Fruit fly (Drosophila melanogaster) whole organism, embryonic: ENCODE measurements around the gene Tsc1.
A peak's percentile ranks its signal among the peaks of the same experiment; 100 is the strongest.

Source experiments
- Abd-B ChIP-seq: fragments of 200-800 bp; sonication (Bioruptor generic); optimal IDR thresholded peaks from 2 replicates; lab custom pipeline; 2018; ENCODE audit warnings: missing biosample characterization, mild to moderate bottlenecking, missing genetic modification characterization, moderate library complexity
- CG10274 ChIP-seq: fragments of 200-800 bp; sonication (Bioruptor generic); optimal IDR thresholded peaks from 3 replicates; lab custom pipeline; 2017; ENCODE audit warnings: missing biosample characterization, mild to moderate bottlenecking, missing genetic modification characterization
- CG10431 ChIP-seq: fragments of 200-800 bp; sonication (Bioruptor generic); optimal IDR thresholded peaks from 3 replicates; lab custom pipeline; 2018; ENCODE audit warnings: missing biosample characterization, mild to moderate bottlenecking, missing genetic modification characterization
- CG12155 ChIP-seq: fragments of 200-800 bp; sonication (Bioruptor generic); optimal IDR thresholded peaks from 3 replicates; lab custom pipeline; 2016; ENCODE audit warnings: missing biosample characterization, missing genetic modification characterization
- CG12659 ChIP-seq: fragments of 200-800 bp; sonication (Bioruptor generic); optimal IDR thresholded peaks from 3 replicates; lab custom pipeline; 2017; ENCODE audit warnings: mild to moderate bottlenecking, missing biosample characterization, missing genetic modification reagents, missing genetic modification characterization
- CG12744 ChIP-seq: fragments of 200-800 bp; sonication (Bioruptor generic); optimal IDR thresholded peaks from 2 replicates; lab custom pipeline; 2016; ENCODE audit warnings: missing biosample characterization, missing genetic modification characterization
- CG13123 ChIP-seq: fragments of 200-800 bp; sonication (Bioruptor generic); optimal IDR thresholded peaks from 2 replicates; lab custom pipeline; 2016; ENCODE audit warnings: missing biosample characterization, missing genetic modification characterization
- CG14710 ChIP-seq: fragments of 200-800 bp; sonication (Bioruptor generic); optimal IDR thresholded peaks from 3 replicates; lab custom pipeline; 2019; ENCODE audit warnings: missing biosample characterization, mild to moderate bottlenecking, missing genetic modification characterization, moderate library complexity
- CG15269 ChIP-seq: fragments of 200-800 bp; sonication (Bioruptor generic); optimal IDR thresholded peaks from 2 replicates; lab custom pipeline; 2018; ENCODE audit warnings: missing biosample characterization, mild to moderate bottlenecking, missing genetic modification characterization, moderate library complexity
- CG18599 ChIP-seq: fragments of 200-800 bp; sonication (Bioruptor generic); optimal IDR thresholded peaks from 3 replicates; lab custom pipeline; 2017; ENCODE audit warnings: missing biosample characterization, missing genetic modification characterization, mild to moderate bottlenecking, moderate library complexity, missing genetic modification reagents
- CG2199 ChIP-seq: fragments of 200-800 bp; sonication (Bioruptor generic); IDR thresholded peaks from 3 replicates; pipeline ENCODE4 v1.3.6; 2022; ENCODE audit warnings: missing biosample characterization, missing genetic modification characterization
- CG31224 ChIP-seq: fragments of 200-800 bp; sonication (Bioruptor generic); IDR thresholded peaks from 2 replicates; pipeline ENCODE4 v1.3.6; 2022; ENCODE audit warnings: missing biosample characterization, missing genetic modification characterization
- CG32532 ChIP-seq: fragments of 200-800 bp; sonication (Bioruptor generic); IDR thresholded peaks from 2 replicates; pipeline ENCODE4 v1.3.6; 2022; ENCODE audit warnings: missing biosample characterization, missing genetic modification characterization
- CG6765 ChIP-seq: fragments of 200-800 bp; sonication (Bioruptor generic); optimal IDR thresholded peaks from 3 replicates; lab custom pipeline; 2017; ENCODE audit warnings: missing biosample characterization, mild to moderate bottlenecking, missing genetic modification characterization
- CG6854 ChIP-seq: fragments of 200-800 bp; sonication (Bioruptor generic); optimal IDR thresholded peaks from 3 replicates; lab custom pipeline; 2017; ENCODE audit warnings: missing biosample characterization, mild to moderate bottlenecking, missing genetic modification characterization
- CG8089 ChIP-seq: fragments of 200-800 bp; sonication (Bioruptor generic); optimal IDR thresholded peaks from 3 replicates; lab custom pipeline; 2016; ENCODE audit warnings: missing biosample characterization, missing genetic modification characterization
- D19A ChIP-seq: fragments of 200-800 bp; optimal IDR thresholded peaks from 3 replicates; lab custom pipeline; 2019; ENCODE audit warnings: missing biosample characterization, mild to moderate bottlenecking, missing genetic modification characterization, moderate library complexity
- Dp ChIP-seq: fragments of 200-800 bp; sonication (Bioruptor generic); optimal IDR thresholded peaks from 2 replicates; lab custom pipeline; 2018; ENCODE audit warnings: missing biosample characterization, mild to moderate bottlenecking, missing genetic modification characterization, moderate library complexity
- Ets97D ChIP-seq: fragments of 200-800 bp; sonication (Bioruptor generic); optimal IDR thresholded peaks from 3 replicates; lab custom pipeline; 2016; ENCODE audit warnings: missing biosample characterization, missing genetic modification characterization
- Gsc ChIP-seq: fragments of 200-800 bp; sonication (Bioruptor generic); IDR thresholded peaks from 2 replicates; pipeline ENCODE4 v1.3.6; 2022; ENCODE audit warnings: missing biosample characterization, missing genetic modification characterization
- HLH3B ChIP-seq: fragments of 200-800 bp; sonication (Bioruptor generic); IDR thresholded peaks from 2 replicates; pipeline ENCODE4 v1.3.6; 2022; ENCODE audit warnings: missing biosample characterization, missing genetic modification characterization
- Hr51 ChIP-seq, 2 experiments: fragments of 200-800 bp; sonication (Bioruptor generic); optimal IDR thresholded peaks; 2 replicates in 1 of 2; 3 replicates in 1 of 2; lab custom pipeline; 2016 to 2018; ENCODE audit warnings: missing biosample characterization in 2 of 2, missing genetic modification characterization in 2 of 2, mild to moderate bottlenecking in 1 of 2, moderate library complexity in 1 of 2
- Hsf ChIP-seq: fragments of 200-800 bp; sonication (Bioruptor generic); optimal IDR thresholded peaks from 3 replicates; lab custom pipeline; 2016; ENCODE audit warnings: missing biosample characterization, missing genetic modification characterization
- Lhr ChIP-seq: fragments of 200-800 bp; sonication (Bioruptor generic); optimal IDR thresholded peaks from 3 replicates; lab custom pipeline; 2017; ENCODE audit warnings: mild to moderate bottlenecking, missing biosample characterization, missing genetic modification reagents, missing genetic modification characterization
- Nf-YA ChIP-seq: fragments of 200-800 bp; sonication (Bioruptor generic); IDR thresholded peaks from 2 replicates; pipeline ENCODE4 v1.3.6; 2022; ENCODE audit warnings: missing biosample characterization, missing genetic modification characterization
- Nf-YC ChIP-seq: fragments of 200-800 bp; optimal IDR thresholded peaks from 3 replicates; lab custom pipeline; 2019; ENCODE audit warnings: missing biosample characterization, mild to moderate bottlenecking, missing genetic modification characterization, moderate library complexity
- Oli ChIP-seq: fragments of 200-800 bp; sonication (Bioruptor generic); optimal IDR thresholded peaks from 2 replicates; lab custom pipeline; 2018; ENCODE audit warnings: missing biosample characterization, mild to moderate bottlenecking, missing genetic modification characterization, moderate library complexity
- PHDP ChIP-seq: fragments of 200-800 bp; sonication (Bioruptor generic); optimal IDR thresholded peaks from 3 replicates; lab custom pipeline; 2018; ENCODE audit warnings: missing biosample characterization, mild to moderate bottlenecking, missing genetic modification characterization, moderate library complexity
- Poxn ChIP-seq: fragments of 200-800 bp; sonication (Bioruptor generic); IDR thresholded peaks from 2 replicates; pipeline ENCODE4 v1.3.6; 2022; ENCODE audit warnings: missing biosample characterization, missing genetic modification characterization
- Xrp1 ChIP-seq: fragments of 200-800 bp; sonication (Bioruptor generic); IDR thresholded peaks from 2 replicates; pipeline ENCODE4 v1.3.6; 2022; ENCODE audit warnings: missing biosample characterization, missing genetic modification characterization
- ap ChIP-seq: fragments of 200-800 bp; sonication (Bioruptor generic); IDR thresholded peaks from 2 replicates; pipeline ENCODE4 v1.3.6; 2022; ENCODE audit warnings: missing biosample characterization, missing genetic modification characterization
- bsh ChIP-seq, 2 experiments: fragments of 200-800 bp; sonication (Bioruptor generic); optimal IDR thresholded peaks; 2 replicates each; lab custom pipeline; 2017 to 2018; ENCODE audit warnings: mild to moderate bottlenecking in 2 of 2, missing biosample characterization in 2 of 2, missing genetic modification characterization in 2 of 2, moderate library complexity in 1 of 2
- danr ChIP-seq: fragments of 200-800 bp; sonication (Bioruptor generic); IDR thresholded peaks from 2 replicates; pipeline ENCODE4 v1.3.6; 2022; ENCODE audit warnings: missing biosample characterization, missing genetic modification characterization
- dmrt11E ChIP-seq: fragments of 200-800 bp; sonication (Bioruptor generic); optimal IDR thresholded peaks from 3 replicates; lab custom pipeline; 2018; ENCODE audit warnings: missing biosample characterization, mild to moderate bottlenecking, missing genetic modification characterization, moderate library complexity
- esg ChIP-seq: fragments of 200-800 bp; sonication (Bioruptor generic); conservative IDR thresholded peaks from 2 replicates; pipeline ENCODE4 v1.3.6; 2022; ENCODE audit warnings: missing biosample characterization, missing genetic modification characterization
- exex ChIP-seq: fragments of 200-800 bp; sonication (Bioruptor generic); optimal IDR thresholded peaks from 4 replicates; lab custom pipeline; 2018; ENCODE audit warnings: missing biosample characterization, mild to moderate bottlenecking, missing genetic modification characterization, moderate library complexity
- ftz-f1 ChIP-seq: fragments of 200-800 bp; sonication (Bioruptor generic); optimal IDR thresholded peaks from 2 replicates; lab custom pipeline; 2016; ENCODE audit warnings: missing biosample characterization, missing genetic modification characterization
- gfzf ChIP-seq: fragments of 200-800 bp; sonication (Bioruptor generic); optimal IDR thresholded peaks from 2 replicates; lab custom pipeline; 2016; ENCODE audit warnings: missing biosample characterization, mild to moderate bottlenecking, missing genetic modification characterization, moderate library complexity
- lilli ChIP-seq: fragments of 200-800 bp; sonication (Bioruptor generic); optimal IDR thresholded peaks from 3 replicates; lab custom pipeline; 2016; ENCODE audit warnings: missing biosample characterization, missing genetic modification characterization
- maf-S ChIP-seq: fragments of 200-800 bp; sonication (Bioruptor generic); optimal IDR thresholded peaks from 2 replicates; lab custom pipeline; 2016; ENCODE audit warnings: missing biosample characterization, missing genetic modification characterization
- pum ChIP-seq: fragments of 200-800 bp; sonication (Bioruptor generic); optimal IDR thresholded peaks from 2 replicates; lab custom pipeline; 2016; ENCODE audit warnings: missing biosample characterization, missing genetic modification characterization
- repo ChIP-seq: fragments of 200-800 bp; sonication (Bioruptor generic); optimal IDR thresholded peaks from 2 replicates; lab custom pipeline; 2016; ENCODE audit warnings: missing biosample characterization, missing genetic modification characterization
- salm ChIP-seq: fragments of 200-800 bp; sonication (Bioruptor generic); optimal IDR thresholded peaks from 2 replicates; lab custom pipeline; 2018; ENCODE audit warnings: missing biosample characterization, mild to moderate bottlenecking, missing genetic modification characterization
- schlank ChIP-seq: fragments of 200-800 bp; sonication (Bioruptor generic); optimal IDR thresholded peaks from 2 replicates; lab custom pipeline; 2018; ENCODE audit warnings: missing biosample characterization, mild to moderate bottlenecking, missing genetic modification characterization
- sim ChIP-seq: fragments of 200-800 bp; sonication (Bioruptor generic); IDR thresholded peaks from 2 replicates; pipeline ENCODE4 v1.3.6; 2022; ENCODE audit warnings: missing biosample characterization, missing genetic modification characterization
- sqz ChIP-seq: fragments of 200-800 bp; sonication (Bioruptor generic); optimal IDR thresholded peaks from 3 replicates; lab custom pipeline; 2018; ENCODE audit warnings: missing biosample characterization, mild to moderate bottlenecking, missing genetic modification characterization
- ssp ChIP-seq: fragments of 200-800 bp; sonication (Bioruptor generic); IDR thresholded peaks from 2 replicates; pipeline ENCODE4 v1.3.6; 2022; ENCODE audit warnings: missing biosample characterization, missing genetic modification characterization
- tin ChIP-seq: fragments of 200-800 bp; sonication (Bioruptor generic); optimal IDR thresholded peaks from 3 replicates; lab custom pipeline; 2016; ENCODE audit warnings: missing biosample characterization, missing genetic modification characterization
- vfl ChIP-seq: fragments of 200-800 bp; sonication (Bioruptor generic); optimal IDR thresholded peaks from 2 replicates; lab custom pipeline; 2016; ENCODE audit warnings: missing biosample characterization, missing genetic modification characterization
- wek ChIP-seq: fragments of 200-800 bp; sonication (Bioruptor generic); optimal IDR thresholded peaks from 3 replicates; lab custom pipeline; 2018; ENCODE audit warnings: missing biosample characterization, mild to moderate bottlenecking, missing genetic modification characterization, moderate library complexity

Gene Tsc1

DNA sequence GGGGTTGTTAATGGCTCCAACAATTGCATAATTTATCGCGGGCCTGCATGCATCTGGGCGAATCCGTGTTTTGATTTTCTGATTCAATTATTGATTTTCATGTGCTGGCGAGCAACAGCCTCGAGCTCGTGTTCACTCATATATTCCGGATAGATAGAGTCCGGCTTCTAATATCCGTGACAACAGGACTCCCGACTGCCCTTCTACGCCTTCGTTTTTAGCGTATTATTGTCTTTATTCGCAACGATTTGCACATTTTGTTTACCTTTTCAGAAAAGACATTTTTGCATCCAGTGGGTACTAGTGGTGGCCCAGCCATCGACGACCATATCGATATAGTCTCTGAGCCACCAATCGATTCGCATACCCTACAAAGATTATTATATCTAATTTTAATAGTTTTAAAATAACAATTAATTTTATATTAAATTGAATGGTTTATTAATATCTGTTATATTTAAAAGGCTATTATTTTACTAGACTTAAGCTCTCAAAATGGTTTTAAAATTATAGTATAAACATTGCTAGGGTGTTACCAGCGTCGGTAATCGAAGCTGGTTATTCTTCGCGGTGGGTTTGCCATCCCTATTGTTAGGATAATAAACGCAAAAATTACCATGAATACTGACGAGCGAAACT is 31.2 kb downstream of the Tsc1 start, which contains the start of the genes Myo95E and TBC1d7 (continued):
- peak; percentile 91 for TF ChIP-seq Abd-B (GFP tag; lab: Kevin White, UChicago)
- TF ChIP-seq CG6854 (GFP tag; lab: Kevin White, UChicago), result peak; percentile 63
- no peak for TF ChIP-seq ftz-f1 (GFP tag; lab: Kevin White, UChicago)
- TF ChIP-seq Lhr (GFP tag; lab: Kevin White, UChicago), result no peak
- TF ChIP-seq CG15269 (tag; lab: Kevin White, UChicago), result peak; percentile 91
- TF ChIP-seq pum (GFP tag; lab: Kevin White, UChicago), result peak; percentile 56
- peak; percentile 92 for TF ChIP-seq CG12659
- TF ChIP-seq CG12744 (GFP tag; lab: Kevin White, UChicago), result no peak
- TF ChIP-seq wek (GFP tag; lab: Kevin White, UChicago), result no peak
- peak; percentile 58 for TF ChIP-seq Hsf (GFP tag; lab: Kevin White, UChicago)
- peak; percentile 91 for TF ChIP-seq HLH3B
- TF ChIP-seq Oli, result peak; percentile 83
- peak; percentile 90 for TF ChIP-seq CG14710 (tag; lab: Kevin White, UChicago)
- peak; percentile 87 for TF ChIP-seq dmrt11E
- TF ChIP-seq CG10431 (GFP tag; lab: Kevin White, UChicago), result no peak
- TF ChIP-seq CG31224 (GFP tag; lab: Robert Waterston, UW), result peak; percentile 83
- peak; percentile 33 to 91 for TF ChIP-seq Hr51 (GFP tag; optimal IDR thresholded peaks at IDR 0.05; lab: Kevin White, UChicago)
- TF ChIP-seq Poxn, result no peak; the same call in 1 of the 2 replicates
- TF ChIP-seq CG10274, result peak; percentile 92
- TF ChIP-seq CG2199 (GFP tag; lab: Robert Waterston, UW), result peak; percentile 89; the same call in 2 of the 3 replicates
- TF ChIP-seq exex (tag; lab: Kevin White, UChicago), result peak; percentile 53
- TF ChIP-seq Gsc (GFP tag; lab: Robert Waterston, UW), result peak; percentile 69; the same call in 1 of the 2 replicates
- peak; percentile 99 for TF ChIP-seq D19A (tag; lab: Kevin White, UChicago)
- no peak for TF ChIP-seq gfzf (GFP tag; lab: Kevin White, UChicago)
- 0 out of 2 replicates have a peak, but pooled peaks have one; percentile 72 for TF ChIP-seq sim
- peak; percentile 87 for TF ChIP-seq ssp
- TF ChIP-seq CG12155 (GFP tag; lab: Kevin White, UChicago), result peak; percentile 79
- peak; percentile 17 for TF ChIP-seq maf-S
- peak; percentile 79 for TF ChIP-seq lilli (GFP tag; lab: Kevin White, UChicago)
- peak; percentile 90 for TF ChIP-seq PHDP (tag; lab: Kevin White, UChicago)
- TF ChIP-seq Nf-YA, result peak; percentile 83
- peak; percentile 47 for TF ChIP-seq Ets97D (GFP tag; lab: Kevin White, UChicago)
- peak; percentile 10 for TF ChIP-seq CG6765 (GFP tag; lab: Kevin White, UChicago)
- TF ChIP-seq tin (GFP tag; lab: Kevin White, UChicago), result peak; percentile 88
- TF ChIP-seq ap, result peak; percentile 93
- TF ChIP-seq vfl (GFP tag; lab: Kevin White, UChicago), result peak; percentile 61
- no peak for TF ChIP-seq CG8089 (GFP tag; lab: Kevin White, UChicago)
- peak; percentile 74 for TF ChIP-seq salm (tag; lab: Kevin White, UChicago)
- peak; percentile 70 for TF ChIP-seq CG13123 (GFP tag; lab: Kevin White, UChicago)
- TF ChIP-seq Xrp1 (GFP tag; lab: Robert Waterston, UW), result peak; percentile 96
- no peak for TF ChIP-seq sqz (GFP tag; lab: Kevin White, UChicago)
- peak; percentile 10 for TF ChIP-seq Dp
- TF ChIP-seq bsh (GFP tag; optimal IDR thresholded peaks at IDR 0.05; lab: Kevin White, UChicago), result peak; percentile 23 to 89
- no peak for TF ChIP-seq Nf-YC (tag; lab: Kevin White, UChicago)
- peak; percentile 95 for TF ChIP-seq esg (GFP tag; lab: Robert Waterston, UW)
- TF ChIP-seq CG32532 (GFP tag; lab: Robert Waterston, UW), result peak; percentile 92
- TF ChIP-seq danr, result peak; percentile 95
- peak; percentile 47 for TF ChIP-seq schlank (tag; lab: Kevin White, UChicago)
- TF ChIP-seq repo (GFP tag; lab: Kevin White, UChicago), result peak; percentile 22
- TF ChIP-seq CG18599 (GFP tag; lab: Kevin White, UChicago), result no peak
